Worm (Caenorhabditis elegans) whole organism, dauer: ENCODE data around the gene gtf-2E1.

Source experiments
- unc-62 ChIP-seq: sonication (generic microtip); optimal IDR thresholded peaks from 2 replicates; lab custom pipeline; 2017; ENCODE audit warnings: missing biosample characterization, missing genetic modification reagents, missing genetic modification characterization

The gtf-2E1 gene

DNA sequence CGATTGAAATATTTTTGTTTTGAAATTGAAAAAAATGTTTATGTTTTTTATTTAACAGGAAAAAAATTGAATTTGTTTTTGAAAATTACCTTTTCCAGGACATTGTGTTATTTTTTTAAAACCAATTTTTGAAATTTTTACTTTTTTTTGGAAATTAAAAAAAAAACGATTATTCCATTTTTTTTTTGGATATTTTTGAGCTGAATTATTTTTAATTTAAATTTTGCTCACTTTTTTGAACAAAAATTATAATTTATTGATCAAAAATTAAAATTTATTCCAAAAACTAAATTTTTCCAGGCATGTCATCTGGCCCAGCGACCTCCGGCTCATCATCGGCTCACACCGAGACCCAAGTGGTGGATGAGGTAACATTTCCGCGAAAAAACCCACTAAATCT, at the start of gene gtf-2E1:
Gene gtf-2E1 (plus strand): TSS at position 301 of the 400 bp plus-strand sequence.
- TF ChIP-seq unc-62, result no peak

ce11 chrIV:17206745-17207144, 48.4 kb upstream of the gtf-2E1 start, which contains the start of gene cnnm-1:
Gene cnnm-1, minus strand, starts transcription at chrIV:17206845.
- TF ChIP-seq unc-62, result no peak

DNA sequence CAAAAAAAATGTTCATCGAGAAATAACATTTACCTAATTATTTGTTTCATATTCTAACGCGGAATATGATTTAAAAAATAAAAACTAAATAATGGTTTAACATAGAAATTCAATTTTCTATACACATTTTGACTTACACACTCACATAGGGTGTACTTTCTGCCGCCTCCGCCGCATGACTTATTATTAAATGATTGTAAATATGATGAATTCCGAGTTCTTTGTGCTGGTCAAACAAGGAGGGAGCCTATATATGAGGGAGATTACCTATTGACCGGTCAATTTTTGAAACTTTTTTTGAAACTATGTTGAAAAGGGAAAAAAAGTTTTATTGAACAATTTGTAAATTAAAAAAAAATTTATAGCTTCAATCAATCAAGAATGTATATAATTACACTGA, 47.2 kb upstream of the gtf-2E1 start:
- TF ChIP-seq unc-62, result no peak

- no peak for TF ChIP-seq unc-62
Observed at ce11 chrIV:17209309-17209708, 45.8 kb upstream of the gtf-2E1 start.

DNA sequence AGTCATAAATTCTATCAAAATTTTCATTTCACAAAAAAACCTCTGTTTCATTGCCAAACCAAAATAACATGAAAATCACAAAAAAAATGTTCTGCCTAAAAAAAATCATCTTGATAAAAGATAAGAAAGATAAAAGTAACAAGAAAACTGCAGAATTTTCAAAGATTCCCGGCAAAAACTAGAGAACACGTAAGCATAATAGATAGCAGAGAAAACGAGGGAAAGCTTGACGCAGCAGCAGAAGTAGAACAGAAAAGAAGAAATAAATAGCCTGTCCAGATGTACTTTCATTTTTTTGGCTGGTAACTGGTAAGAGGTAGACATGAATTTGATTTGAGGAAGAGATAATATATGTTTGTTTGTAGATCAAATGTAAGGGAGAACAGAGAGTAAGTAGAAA, 44.3 kb upstream of the gtf-2E1 start:
- no peak for TF ChIP-seq unc-62

DNA sequence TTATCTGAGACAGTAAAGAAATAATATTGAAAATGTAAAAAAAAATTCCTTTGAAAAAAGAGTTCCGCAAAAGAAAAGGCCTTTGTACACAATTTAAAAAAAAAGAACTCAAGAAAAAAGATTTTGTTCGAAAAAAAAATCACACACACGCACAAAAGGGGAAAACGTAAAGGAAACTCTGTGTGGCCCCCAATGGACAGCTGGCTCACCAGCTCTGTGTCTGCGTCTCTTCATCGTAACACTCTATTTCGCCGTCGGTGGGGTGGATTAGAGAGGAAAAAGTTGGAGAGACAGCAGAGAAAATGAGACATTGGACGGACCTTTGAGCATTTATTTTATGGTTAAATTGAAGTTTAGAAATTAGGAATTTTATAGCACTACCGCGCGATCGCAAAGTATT, 40.0 kb upstream of the gtf-2E1 start:
- TF ChIP-seq unc-62, result no peak

- no peak for TF ChIP-seq unc-62
Observed at ce11 chrIV:17216048-17216447, 39.1 kb upstream of the gtf-2E1 start, which contains the start of gene Y116A8B.1. Gene Y116A8B.1, plus strand, starts transcription at chrIV:17216348.

DNA sequence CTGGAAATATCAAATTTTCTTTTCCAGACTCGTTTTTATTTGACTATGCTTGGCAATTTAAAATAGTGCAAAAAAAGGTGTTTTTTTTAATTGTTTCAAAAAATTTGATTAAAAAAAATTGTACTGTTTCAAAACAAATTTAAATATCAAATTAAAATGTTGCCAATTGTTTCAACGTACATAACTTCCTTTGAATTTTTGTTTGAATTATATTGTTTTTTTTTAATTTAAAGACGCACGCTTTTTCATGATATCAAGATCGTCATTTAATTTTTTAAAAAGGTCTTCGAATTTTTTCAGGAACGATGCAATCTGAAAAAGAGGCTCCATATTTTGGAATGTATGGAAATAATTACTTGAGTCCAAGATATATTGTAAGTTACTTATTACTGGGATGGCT, 31.6 kb upstream of the gtf-2E1 start, which contains the start of gene Y116A8B.4:
Gene Y116A8B.4 (plus strand): TSS at position 301 of the 400 bp plus-strand sequence.
- TF ChIP-seq unc-62, result no peak

DNA sequence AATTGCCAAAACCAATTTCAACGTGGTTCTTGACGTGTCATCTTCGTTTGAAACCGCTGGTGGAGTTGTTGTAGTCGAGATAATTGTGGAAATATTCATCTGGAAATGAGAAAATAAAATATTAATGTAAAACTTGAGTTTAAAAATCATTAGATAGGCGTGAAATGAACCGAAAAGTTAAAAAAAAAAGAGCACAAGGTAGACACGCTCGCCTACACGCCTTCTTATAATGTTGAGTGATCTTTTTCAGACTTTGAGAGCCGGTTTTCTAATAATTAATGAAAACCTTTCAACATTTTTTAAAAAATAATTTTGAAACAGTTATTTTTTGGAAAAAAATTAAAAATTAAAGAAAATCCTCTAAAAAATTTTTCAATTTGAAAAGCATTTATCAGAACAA, 24.1 kb upstream of the gtf-2E1 start, which contains the start of gene npr-32:
Gene npr-32 (minus strand): TSS at position 101 of the 400 bp plus-strand sequence.
- TF ChIP-seq unc-62, result no peak

DNA sequence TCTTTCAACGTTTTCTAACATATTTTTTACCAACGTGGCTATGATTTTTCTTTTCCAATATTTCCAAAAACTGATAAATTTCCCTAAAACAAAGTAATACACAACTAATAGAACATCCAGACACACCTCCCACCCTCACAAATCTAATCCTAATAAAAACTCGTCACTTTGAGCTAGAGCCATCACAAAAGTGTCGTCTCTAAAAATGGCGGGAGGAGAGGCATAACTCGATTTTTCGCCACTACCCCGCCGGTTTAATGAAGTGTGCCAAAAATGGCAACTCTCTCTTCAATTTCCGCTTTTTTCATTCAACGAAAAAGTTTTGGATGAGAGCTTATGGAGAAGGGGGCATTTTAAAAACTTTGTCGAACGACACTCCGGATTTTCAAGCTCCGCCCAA, 22.2 kb upstream of the gtf-2E1 start:
- no peak for TF ChIP-seq unc-62

DNA sequence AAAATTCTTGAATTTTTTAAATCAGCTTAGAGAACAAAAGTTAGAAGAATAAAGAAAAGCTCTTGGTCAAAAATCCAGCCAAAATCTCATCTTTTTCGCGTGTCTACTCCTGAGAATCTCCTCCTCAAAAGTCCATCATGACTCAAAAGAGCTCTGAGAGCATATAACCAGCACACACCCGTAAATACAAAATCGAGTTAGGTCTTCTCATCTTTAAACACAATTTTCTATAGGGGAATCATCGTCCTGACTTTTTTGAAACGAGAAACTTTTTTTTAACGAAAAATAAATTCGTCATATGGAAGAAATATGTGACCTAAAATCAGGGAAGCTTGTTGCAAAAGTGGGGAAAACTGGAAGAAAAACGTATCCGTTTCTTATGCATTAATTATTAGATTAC, 21.6 kb upstream of the gtf-2E1 start:
- TF ChIP-seq unc-62, result no peak

DNA sequence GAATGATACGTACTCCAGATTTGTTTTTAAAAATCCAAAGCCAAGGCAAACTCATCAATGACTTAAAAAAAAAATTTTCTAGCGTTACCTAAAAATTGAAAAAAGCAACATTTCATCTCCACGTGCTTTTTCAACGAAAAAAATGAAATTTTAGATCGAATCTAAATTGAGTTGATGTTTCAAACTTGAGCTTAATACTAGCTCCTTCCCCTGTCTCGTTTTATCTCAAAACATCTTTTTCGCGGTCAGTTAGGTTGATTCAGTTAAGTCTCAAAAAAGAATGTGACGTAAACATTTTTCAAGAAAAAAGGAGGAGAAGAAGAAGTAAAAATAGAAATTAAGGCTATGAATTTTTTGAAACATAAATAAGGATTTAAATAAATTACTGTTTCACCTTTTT, 18.1 kb upstream of the gtf-2E1 start:
- TF ChIP-seq unc-62, result no peak

ce11 chrIV:17238951-17239350, 16.1 kb upstream of the gtf-2E1 start:
- no peak for TF ChIP-seq unc-62

DNA sequence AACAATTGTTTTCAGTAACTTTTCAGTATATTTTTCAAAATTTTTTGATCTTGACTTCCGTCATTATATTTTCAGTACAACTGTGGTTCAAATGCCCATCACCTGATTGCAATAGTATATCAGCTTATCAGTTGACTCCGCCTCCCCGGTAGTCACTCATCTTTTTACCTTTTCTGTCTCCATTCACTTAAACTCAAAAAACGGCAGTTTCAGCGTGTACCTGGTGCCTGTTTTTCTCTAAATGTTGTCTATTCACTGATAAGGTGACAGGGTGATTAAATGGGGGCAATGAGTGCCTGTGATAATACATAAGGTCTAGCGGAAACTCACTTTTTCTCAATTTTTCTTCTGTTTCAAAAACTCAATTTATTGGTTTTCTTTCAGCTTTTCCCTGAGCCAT, 9.9 kb upstream of the gtf-2E1 start, which contains the start of gene ZK550.2:
Gene ZK550.2 (plus strand): TSS at position 385 of the 400 bp plus-strand sequence.
- no peak for TF ChIP-seq unc-62

ce11 chrIV:17247184-17247583, 7.9 kb upstream of the gtf-2E1 start:
- no peak for TF ChIP-seq unc-62

ce11 chrIV:17248538-17248937, 6.6 kb upstream of the gtf-2E1 start:
- TF ChIP-seq unc-62, result no peak

- TF ChIP-seq unc-62, result no peak
Observed at ce11 chrIV:17249691-17250181, 5.4 kb upstream of the gtf-2E1 start, which contains the start of gene eelo-2. Gene eelo-2, plus strand, starts transcription at chrIV:17250131.

ce11 chrIV:17253435-17253834, 1.7 kb upstream of the gtf-2E1 start:
- no peak for TF ChIP-seq unc-62

ce11 chrIV:17258824-17259223, 3.7 kb downstream of the gtf-2E1 start:
- TF ChIP-seq unc-62, result no peak
